Worm (Caenorhabditis elegans) whole organism, young adult: ENCODE data around the gene set-3.
"Not testable (repeated sequence)": the region's sequence is repeated elsewhere in the genome, so short reads cannot be mapped to it uniquely, and the experiment has no call there.

Experiments
- B0019.2 ChIP-seq: fragments of 200-800 bp; sonication (Bioruptor generic); conservative IDR thresholded peaks from 2 replicates; pipeline ENCODE4 v1.3.6; 2022; ENCODE audit warnings: missing genetic modification reagents, missing genetic modification characterization, missing compliant biosample characterization
- C06A6.2 ChIP-seq: fragments of 200-800 bp; sonication (Bioruptor generic); conservative IDR thresholded peaks from 2 replicates; pipeline ENCODE4 v1.3.6; 2022; ENCODE audit warnings: missing genetic modification characterization, missing compliant biosample characterization
- D2030.7 ChIP-seq: fragments of 200-800 bp; sonication (Bioruptor generic); IDR thresholded peaks from 2 replicates; pipeline ENCODE4 v1.3.6; 2022; ENCODE audit warnings: missing genetic modification reagents, missing genetic modification characterization, missing compliant biosample characterization
- F52B5.7 ChIP-seq: sonication (generic microtip); optimal IDR thresholded peaks from 2 replicates; lab custom pipeline; 2016; ENCODE audit warnings: mild to moderate bottlenecking, missing genetic modification characterization, missing compliant biosample characterization
- T07F8.4 ChIP-seq: sonication (generic microtip); optimal IDR thresholded peaks from 2 replicates; lab custom pipeline; 2016; ENCODE audit warnings: mild to moderate bottlenecking, missing genetic modification characterization, moderate library complexity, missing compliant biosample characterization
- Y56A3A.18 ChIP-seq: fragments of 200-800 bp; sonication (Bioruptor generic); IDR thresholded peaks from 2 replicates; pipeline ENCODE4 v1.3.6; 2022; ENCODE audit warnings: missing genetic modification reagents, missing genetic modification characterization, missing compliant biosample characterization
- aptf-3 ChIP-seq: fragments of 200-800 bp; sonication (Bioruptor generic); IDR thresholded peaks from 2 replicates; pipeline ENCODE4 v1.3.6; 2022; ENCODE audit warnings: missing genetic modification characterization, missing compliant biosample characterization
- attf-3 ChIP-seq: fragments of 200-800 bp; sonication (Bioruptor generic); conservative IDR thresholded peaks from 2 replicates; pipeline ENCODE4 v1.3.6; 2022; ENCODE audit warnings: missing genetic modification reagents, missing genetic modification characterization, missing compliant biosample characterization
- cebp-2 ChIP-seq: fragments of 200-800 bp; sonication (Bioruptor generic); IDR thresholded peaks from 2 replicates; pipeline ENCODE4 v1.3.6; 2022; ENCODE audit warnings: missing genetic modification characterization, missing compliant biosample characterization
- ceh-40 ChIP-seq: fragments of 200-800 bp; sonication (Bioruptor generic); IDR thresholded peaks from 2 replicates; pipeline ENCODE4 v1.3.6; 2022; ENCODE audit warnings: missing genetic modification characterization, missing compliant biosample characterization
- ceh-79 ChIP-seq: sonication (generic microtip); optimal IDR thresholded peaks from 2 replicates; lab custom pipeline; 2017; ENCODE audit warnings: mild to moderate bottlenecking, missing genetic modification characterization, missing compliant biosample characterization
- ceh-91 ChIP-seq: fragments of 200-800 bp; sonication (Bioruptor generic); IDR thresholded peaks from 2 replicates; pipeline ENCODE4 v1.3.6; 2022; ENCODE audit warnings: missing genetic modification reagents, missing genetic modification characterization, missing compliant biosample characterization
- chd-7 ChIP-seq: sonication (generic microtip); optimal IDR thresholded peaks from 2 replicates; lab custom pipeline; 2016; ENCODE audit warnings: mild to moderate bottlenecking, missing genetic modification characterization, moderate library complexity, missing compliant biosample characterization
- dox-1 ChIP-seq: fragments of 200-800 bp; sonication (Bioruptor generic); IDR thresholded peaks from 2 replicates; pipeline ENCODE4 v1.3.6; 2022; ENCODE audit warnings: missing genetic modification reagents, missing genetic modification characterization, missing compliant biosample characterization
- dpl-1 ChIP-seq: fragments of 150-350 bp; optimal IDR thresholded peaks from 2 replicates; lab custom pipeline; 2014; ENCODE audit warnings: missing biosample characterization, missing genetic modification reagents, missing genetic modification characterization
- egl-44 ChIP-seq: fragments of 200-800 bp; sonication (Bioruptor generic); IDR thresholded peaks from 2 replicates; pipeline ENCODE4 v1.3.6; 2022; ENCODE audit warnings: missing genetic modification reagents, missing genetic modification characterization, missing compliant biosample characterization
- ekl-4 ChIP-seq: fragments of 200-800 bp; sonication (Bioruptor generic); IDR thresholded peaks from 2 replicates; pipeline ENCODE4 v1.3.6; 2022; ENCODE audit warnings: missing genetic modification reagents, missing genetic modification characterization, missing compliant biosample characterization
- hsf-1 ChIP-seq: fragments of 200-800 bp; sonication (Bioruptor generic); IDR thresholded peaks from 2 replicates; pipeline ENCODE4 v1.3.6; 2022; ENCODE audit warnings: missing genetic modification reagents, missing genetic modification characterization, missing compliant biosample characterization
- let-607 ChIP-seq, 2 experiments: fragments of 200-800 bp in 1 of 2; sonication (Bioruptor generic) in 1 of 2; sonication (generic microtip) in 1 of 2; optimal IDR thresholded peaks; 2 replicates each; lab custom pipeline; 2016 to 2018; ENCODE audit warnings: mild to moderate bottlenecking in 2 of 2, missing compliant biosample characterization in 2 of 2, missing genetic modification characterization in 2 of 2, moderate library complexity in 2 of 2, missing genotype in 1 of 2
- lin-26 ChIP-seq: fragments of 200-800 bp; sonication (Bioruptor generic); IDR thresholded peaks from 2 replicates; pipeline ENCODE4 v1.3.6; 2022; ENCODE audit warnings: missing genetic modification reagents, missing genetic modification characterization, missing compliant biosample characterization
- lin-40 ChIP-seq: sonication (generic microtip); optimal IDR thresholded peaks from 2 replicates; lab custom pipeline; 2016; ENCODE audit warnings: missing genetic modification characterization, mild to moderate bottlenecking, missing compliant biosample characterization, missing genotype, missing genetic modification reagents
- madf-6 ChIP-seq: fragments of 200-800 bp; sonication (Bioruptor generic); IDR thresholded peaks from 2 replicates; pipeline ENCODE4 v1.3.6; 2022; ENCODE audit warnings: missing genetic modification reagents, missing genetic modification characterization, missing compliant biosample characterization
- mes-4 ChIP-seq: sonication (generic microtip); optimal IDR thresholded peaks from 2 replicates; lab custom pipeline; 2016; ENCODE audit warnings: missing genotype, missing genetic modification characterization, missing compliant biosample characterization
- nfya-1 ChIP-seq: sonication (generic microtip); optimal IDR thresholded peaks from 2 replicates; lab custom pipeline; 2017; ENCODE audit warnings: antibody characterized with exemption, missing compliant biosample characterization, missing genetic modification characterization, borderline replicate concordance; ENCODE audit not compliant: insufficient read depth
- nfya-2 ChIP-seq: fragments of 200-800 bp; sonication (Bioruptor generic); IDR thresholded peaks from 2 replicates; pipeline ENCODE4 v1.3.6; 2022; ENCODE audit warnings: missing genetic modification reagents, missing genetic modification characterization, missing compliant biosample characterization
- nfyb-1 ChIP-seq: fragments of 200-800 bp; sonication (Bioruptor generic); IDR thresholded peaks from 2 replicates; pipeline ENCODE4 v1.3.6; 2022; ENCODE audit warnings: missing genetic modification reagents, missing genetic modification characterization, missing compliant biosample characterization
- nhr-120 ChIP-seq: fragments of 200-800 bp; sonication (Bioruptor generic); IDR thresholded peaks from 2 replicates; pipeline ENCODE4 v1.3.6; 2022; ENCODE audit warnings: missing genetic modification characterization, missing compliant biosample characterization
- nhr-27 ChIP-seq: fragments of 200-800 bp; sonication (Bioruptor generic); optimal IDR thresholded peaks from 2 replicates; lab custom pipeline; 2018; ENCODE audit warnings: mild to moderate bottlenecking, missing genetic modification characterization, moderate library complexity, missing compliant biosample characterization
- pbrm-1 ChIP-seq: fragments of 200-800 bp; sonication (Bioruptor generic); IDR thresholded peaks from 2 replicates; pipeline ENCODE4 v1.3.6; 2022; ENCODE audit warnings: missing genetic modification reagents, missing genetic modification characterization, missing compliant biosample characterization
- rec-8 ChIP-seq, 2 experiments: sonication (generic microtip); optimal IDR thresholded peaks; 2 replicates each; lab custom pipeline; 2016; ENCODE audit warnings: mild to moderate bottlenecking in 2 of 2, missing genetic modification characterization in 2 of 2, missing genetic modification reagents in 2 of 2, missing genotype in 2 of 2, missing biosample characterization in 1 of 2, missing compliant biosample characterization in 1 of 2, moderate library complexity in 1 of 2
- snpc-1.1 ChIP-seq: sonication (generic microtip); optimal IDR thresholded peaks from 2 replicates; lab custom pipeline; 2017; ENCODE audit warnings: missing genetic modification characterization, mild to moderate bottlenecking, missing compliant biosample characterization, antibody characterized with exemption, moderate library complexity, missing genotype, missing genetic modification reagents; ENCODE audit not compliant: insufficient read depth
- ztf-3 ChIP-seq: fragments of 200-800 bp; sonication (Bioruptor generic); optimal IDR thresholded peaks from 2 replicates; lab custom pipeline; 2018; ENCODE audit warnings: mild to moderate bottlenecking, missing genetic modification characterization, missing compliant biosample characterization
- ztf-6 ChIP-seq: fragments of 200-800 bp; sonication (Bioruptor generic); IDR thresholded peaks from 2 replicates; pipeline ENCODE4 v1.3.6; 2022; ENCODE audit warnings: missing genetic modification reagents, missing genetic modification characterization, missing compliant biosample characterization

The set-3 gene

ce11 chrIII:9689377-9689776 is 5.0 kb downstream of the set-3 start:
- TF ChIP-seq ceh-91 (GFP tag; lab: Robert Waterston, UW), result no peak
- TF ChIP-seq D2030.7 (GFP tag; lab: Robert Waterston, UW), result no peak
- TF ChIP-seq hsf-1 (GFP tag; lab: Robert Waterston, UW), result no peak
- TF ChIP-seq dpl-1 (GFP tag; lab: Kevin White, UChicago), result no peak
- no peak for TF ChIP-seq pbrm-1 (GFP tag; lab: Robert Waterston, UW)
- no peak for TF ChIP-seq dox-1 (GFP tag; lab: Robert Waterston, UW)
- no peak for TF ChIP-seq egl-44 (GFP tag; lab: Robert Waterston, UW)
- no peak for TF ChIP-seq nfyb-1 (GFP tag; lab: Robert Waterston, UW)
- TF ChIP-seq attf-3 (GFP tag; lab: Robert Waterston, UW), result no peak
- TF ChIP-seq mes-4 (tag; lab: Kevin White, UChicago), result no peak
- no peak for TF ChIP-seq nhr-120 (GFP tag; lab: Robert Waterston, UW)
- TF ChIP-seq ceh-40 (GFP tag; lab: Robert Waterston, UW), result no peak
- TF ChIP-seq nfya-2 (GFP tag; lab: Robert Waterston, UW), result no peak
- TF ChIP-seq madf-6 (GFP tag; lab: Robert Waterston, UW), result no peak
- TF ChIP-seq T07F8.4, result no peak

- TF ChIP-seq nfya-1 (tag; lab: Kevin White, UChicago) (no peak), C06A6.2 (GFP tag; lab: Robert Waterston, UW) (no peak), B0019.2 (GFP tag; lab: Robert Waterston, UW) (no peak), ztf-3 (GFP tag; lab: Kevin White, UChicago) (no peak), F52B5.7 (tag; lab: Kevin White, UChicago) (no peak)
Measured at ce11 chrIII:9685959-9686358, 8.4 kb downstream of the set-3 start, which contains the start of gene C07A9.10. C07A9.10 (minus strand) TSS chrIII:9686059.

ce11 chrIII:9682729-9683128 is 11.6 kb downstream of the set-3 start, which contains the start of gene C07A9.5:
C07A9.5 (minus strand) TSS chrIII:9682829.
- TF ChIP-seq aptf-3, ceh-91, cebp-2 (GFP tag; lab: Robert Waterston, UW): not testable (repeated sequence)

- not testable (repeated sequence) for TF ChIP-seq B0019.2 (GFP tag; lab: Robert Waterston, UW); Y56A3A.18 (GFP tag; lab: Robert Waterston, UW); lin-40 (tag; lab: Kevin White, UChicago)
Measured at ce11 chrIII:9681206-9681605, 13.2 kb downstream of the set-3 start, which contains the start of gene C07A9.13. C07A9.13 (minus strand) TSS chrIII:9681306.

ce11 chrIII:9678819-9679218 is 15.6 kb downstream of the set-3 start, which contains the start of gene ugt-60:
ugt-60 (minus strand) TSS chrIII:9679051.
- TF ChIP-seq lin-26, result no peak
- TF ChIP-seq rec-8 (tag; optimal IDR thresholded peaks at IDR 0.05; lab: Kevin White, UChicago), result no peak
- no peak for TF ChIP-seq let-607 (tag; optimal IDR thresholded peaks at IDR 0.05; lab: Kevin White, UChicago)
- TF ChIP-seq ztf-6, result no peak
- TF ChIP-seq madf-6 (GFP tag; lab: Robert Waterston, UW), result no peak
- no peak for TF ChIP-seq nfya-2 (GFP tag; lab: Robert Waterston, UW)
- no peak for TF ChIP-seq ekl-4 (GFP tag; lab: Robert Waterston, UW)
- no peak for TF ChIP-seq snpc-1.1 (tag; lab: Kevin White, UChicago)
- TF ChIP-seq ceh-79 (tag; lab: Kevin White, UChicago), result no peak
- TF ChIP-seq nhr-27 (tag; lab: Kevin White, UChicago), result no peak
- TF ChIP-seq chd-7 (tag; lab: Kevin White, UChicago), result no peak
- no peak for TF ChIP-seq D2030.7 (GFP tag; lab: Robert Waterston, UW)
